Worm (Caenorhabditis elegans): Measurements from ENCODE around the gene R04E5.9.
A peak's percentile ranks its signal among the peaks of the same experiment; 100 is the strongest.

Gene R04E5.9

ce11 chrX:8810908-8811307 is at the start of gene R04E5.9:
R04E5.9 (minus strand) TSS chrX:8811142.
- TF ChIP-seq nhr-21 (tag; optimal IDR thresholded peaks at IDR 0.05) (peak; percentile 70), sma-9 (GFP tag; optimal IDR thresholded peaks at IDR 0.05) (peak; percentile 90), sma-9 (tag; optimal IDR thresholded peaks at IDR 0.05) (no peak), fos-1 (tag; optimal IDR thresholded peaks at IDR 0.05) (peak; percentile 92), unc-55 (GFP tag; optimal IDR thresholded peaks at IDR 0.05) (peak; percentile 96), zag-1 (tag; optimal IDR thresholded peaks at IDR 0.05) (peak; percentile 77), snpc-4 (tag; optimal IDR thresholded peaks at IDR 0.05) (peak; percentile 26), dmd-4 (tag; optimal IDR thresholded peaks at IDR 0.05) (no peak), Y55F3AM.14 (GFP tag; optimal IDR thresholded peaks at IDR 0.05) (peak; percentile 80), peb-1 (tag; optimal IDR thresholded peaks at IDR 0.05) (peak; percentile 13), lsy-2 (tag; optimal IDR thresholded peaks at IDR 0.05) (peak; percentile 53 to 84), ztf-4 (tag; optimal IDR thresholded peaks at IDR 0.05) (peak; percentile 41), nhr-77 (tag; optimal IDR thresholded peaks at IDR 0.05) (peak; percentile 9), ztf-1 (GFP tag; conservative IDR thresholded peaks at IDR 0.05) (no peak), ceh-82 (tag; optimal IDR thresholded peaks at IDR 0.05) (peak; percentile 33), ceh-16 (tag; optimal IDR thresholded peaks at IDR 0.05) (no peak), C34F6.9 (tag; optimal IDR thresholded peaks at IDR 0.05) (peak; percentile 94), aly-2 (tag; optimal IDR thresholded peaks at IDR 0.05) (no peak), crh-2 (tag; optimal IDR thresholded peaks at IDR 0.05) (peak; percentile 94), lin-39 (tag; optimal IDR thresholded peaks at IDR 0.05) (no peak), nhr-237 (tag; optimal IDR thresholded peaks at IDR 0.05) (no peak), gmeb-1 (tag; optimal IDR thresholded peaks at IDR 0.05) (peak; percentile 48), sem-4 (tag; optimal IDR thresholded peaks at IDR 0.05) (peak; percentile 81), nhr-129 (tag; optimal IDR thresholded peaks at IDR 0.05) (peak; percentile 93), elt-1 (tag; optimal IDR thresholded peaks at IDR 0.05) (no peak), sma-3 (GFP tag; optimal IDR thresholded peaks at IDR 0.05) (peak; percentile 72), ama-1 (optimal IDR thresholded peaks at IDR 0.05) (peak; percentile 7), R02D3.7 (tag; optimal IDR thresholded peaks at IDR 0.05) (no peak), elt-3 (tag; optimal IDR thresholded peaks at IDR 0.05) (no peak), lin-11 (tag; optimal IDR thresholded peaks at IDR 0.05) (peak; percentile 96), nhr-6 (tag; optimal IDR thresholded peaks at IDR 0.05) (peak; percentile 42), mdl-1 (tag; optimal IDR thresholded peaks at IDR 0.05) (peak; percentile 84 to 95), unc-62 (GFP tag; optimal IDR thresholded peaks at IDR 0.05) (no peak), nhr-23 (tag; optimal IDR thresholded peaks at IDR 0.05) (no peak), mab-5 (tag; optimal IDR thresholded peaks at IDR 0.05) (peak; percentile 48), egl-27 (tag; optimal IDR thresholded peaks at IDR 0.05) (peak; percentile 86), nhr-25 (tag; optimal IDR thresholded peaks at IDR 0.05) (peak; percentile 64), lin-13 (GFP tag; optimal IDR thresholded peaks at IDR 0.05) (peak; percentile 83), ZK546.5 (tag; optimal IDR thresholded peaks at IDR 0.05) (no peak), F13H6.1 (tag; optimal IDR thresholded peaks at IDR 0.05) (peak; percentile 92), blmp-1 (tag; optimal IDR thresholded peaks at IDR 0.05; ENCODE audit: insufficient read depth) (peak; percentile 49)

ce11 chrX:8859538-8859937 is 48.6 kb upstream of the R04E5.9 start:
- TF ChIP-seq ztf-1 (GFP tag; conservative IDR thresholded peaks at IDR 0.05) (no peak), nhr-237 (tag; optimal IDR thresholded peaks at IDR 0.05) (no peak), sma-3 (GFP tag; optimal IDR thresholded peaks at IDR 0.05) (no peak), gmeb-1 (tag; optimal IDR thresholded peaks at IDR 0.05) (no peak), sma-9 (GFP tag; optimal IDR thresholded peaks at IDR 0.05) (no peak), sma-9 (tag; optimal IDR thresholded peaks at IDR 0.05) (no peak), elt-1 (tag; optimal IDR thresholded peaks at IDR 0.05) (no peak), crh-2 (tag; optimal IDR thresholded peaks at IDR 0.05) (no peak), ztf-4 (tag; optimal IDR thresholded peaks at IDR 0.05) (no peak), ztf-11 (tag; optimal IDR thresholded peaks at IDR 0.05) (no peak), F13H6.1 (tag; optimal IDR thresholded peaks at IDR 0.05) (no peak), R02D3.7 (tag; optimal IDR thresholded peaks at IDR 0.05) (no peak), C34F6.9 (tag; optimal IDR thresholded peaks at IDR 0.05) (no peak), ceh-82 (tag; optimal IDR thresholded peaks at IDR 0.05) (no peak), unc-39 (tag; optimal IDR thresholded peaks at IDR 0.05) (no peak), mab-5 (tag; optimal IDR thresholded peaks at IDR 0.05) (no peak), aly-2 (tag; optimal IDR thresholded peaks at IDR 0.05) (no peak), nhr-11 (tag; optimal IDR thresholded peaks at IDR 0.05) (no peak)

Data from whole organism, L2 larva.